Fruit fly (Drosophila melanogaster): Measurements from ENCODE around the gene TTLL1A.
A peak's percentile ranks its signal among the peaks of the same experiment; 100 is the strongest.

Gene TTLL1A

DNA sequence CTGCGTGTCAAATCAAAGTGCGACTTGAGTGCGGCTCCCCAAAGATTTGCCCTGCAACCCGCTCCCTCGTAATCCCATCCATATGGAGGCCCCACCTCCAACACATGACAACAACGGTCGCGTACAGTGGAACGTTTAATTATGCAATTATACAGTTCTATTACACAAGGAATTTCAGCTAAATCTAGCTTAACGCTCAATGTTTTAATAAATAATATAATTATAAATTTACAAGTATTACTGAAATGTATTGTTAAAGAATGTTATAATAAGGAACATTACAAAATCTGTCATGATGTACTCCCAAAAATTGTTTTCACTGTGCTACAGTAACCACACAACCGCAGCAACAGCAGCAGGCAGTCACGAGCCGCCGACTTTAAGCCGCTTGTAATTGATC lies 28.3 kb downstream of the TTLL1A start:
- TF ChIP-seq noc (tag; optimal IDR thresholded peaks at IDR 0.05), result no peak

DNA sequence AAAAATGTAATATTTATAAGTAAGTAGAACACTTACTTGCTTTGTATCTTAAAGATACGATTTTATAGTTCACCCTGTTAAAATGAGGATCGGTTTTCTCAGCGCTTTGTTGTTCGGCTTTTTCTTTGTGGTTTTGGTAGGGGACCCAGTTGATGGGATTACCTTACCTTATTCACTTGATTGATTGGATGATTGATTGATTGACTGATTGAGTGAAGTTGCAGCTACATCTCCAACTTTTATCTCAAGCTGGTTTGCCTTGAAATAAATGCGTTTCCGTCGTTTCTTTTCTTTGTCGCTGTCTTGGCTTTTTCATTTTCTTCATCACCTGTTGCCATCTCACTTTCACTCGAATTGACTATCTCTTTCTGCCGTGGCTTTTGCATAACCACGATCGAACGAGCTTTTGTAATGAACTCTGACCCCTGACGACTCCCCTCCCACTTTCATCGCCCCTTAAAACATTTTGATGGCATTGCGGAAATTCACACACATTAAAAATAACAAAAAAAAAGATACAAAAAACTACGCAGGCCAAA lies 29.6 kb downstream of the TTLL1A start:
- TF ChIP-seq noc (tag; optimal IDR thresholded peaks at IDR 0.05), result no peak

DNA sequence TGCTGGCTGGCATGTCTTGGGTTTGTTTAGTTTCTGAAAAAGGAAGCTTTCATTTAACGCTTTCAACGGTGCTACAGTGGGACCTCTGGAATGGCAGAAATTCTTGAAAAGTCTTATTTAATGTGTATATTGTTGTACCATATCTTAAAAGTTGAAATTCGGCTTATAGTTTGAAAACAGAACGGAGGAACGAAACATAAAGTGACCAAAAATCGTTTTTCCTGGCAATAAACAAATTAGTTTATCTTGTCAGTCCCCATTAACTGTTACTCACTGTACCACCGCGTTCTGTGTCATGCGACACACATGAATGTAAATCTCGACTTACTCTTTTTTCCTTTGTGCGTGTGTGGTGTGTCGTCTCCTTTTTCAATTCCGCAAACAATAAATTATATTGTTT lies 30.3 kb downstream of the TTLL1A start:
- no peak for TF ChIP-seq noc (tag; optimal IDR thresholded peaks at IDR 0.05)

DNA sequence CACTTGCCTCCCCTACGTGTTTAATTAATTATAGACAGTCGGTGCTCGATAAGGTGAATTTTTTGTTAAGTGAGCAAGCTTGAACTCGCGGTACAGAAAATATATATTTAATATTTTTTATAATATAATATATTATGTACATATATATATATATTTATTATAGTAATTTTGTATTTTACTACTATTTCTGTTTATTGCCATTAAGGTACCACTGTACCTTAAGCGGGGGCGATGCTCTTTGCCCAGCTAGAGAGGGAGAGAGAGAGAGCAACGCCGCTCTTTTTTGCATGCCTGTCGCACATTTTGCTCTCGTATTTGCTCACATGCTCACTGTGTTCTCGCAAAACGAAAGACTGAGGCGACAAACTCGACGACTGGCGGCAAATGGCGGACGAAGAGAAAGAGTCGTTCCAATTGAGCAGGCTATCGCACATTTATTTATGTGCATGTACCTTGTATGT lies 31.9 kb downstream of the TTLL1A start:
- peak; percentile 80 for TF ChIP-seq noc (tag; optimal IDR thresholded peaks at IDR 0.05)

DNA sequence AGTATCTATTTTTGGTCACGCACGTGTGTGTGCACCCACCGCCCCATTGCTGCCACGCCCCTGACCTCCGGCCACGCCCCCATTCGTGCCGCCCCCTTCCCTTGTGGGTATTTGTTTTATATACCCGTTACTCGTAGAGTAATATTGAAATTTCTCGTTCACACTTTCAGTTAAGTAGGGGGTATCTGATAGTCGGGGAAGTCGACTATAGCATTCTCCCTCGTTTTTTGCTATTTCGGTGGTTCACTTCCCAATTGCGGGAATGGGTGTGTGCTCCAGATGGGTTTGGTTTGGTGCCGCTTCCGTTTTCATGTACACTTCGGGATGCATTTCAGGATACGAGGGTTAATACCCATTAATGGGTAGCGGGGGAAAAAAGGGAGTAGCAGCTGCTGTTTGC lies 35.1 kb downstream of the TTLL1A start:
- TF ChIP-seq noc (tag; optimal IDR thresholded peaks at IDR 0.05), result no peak

DNA sequence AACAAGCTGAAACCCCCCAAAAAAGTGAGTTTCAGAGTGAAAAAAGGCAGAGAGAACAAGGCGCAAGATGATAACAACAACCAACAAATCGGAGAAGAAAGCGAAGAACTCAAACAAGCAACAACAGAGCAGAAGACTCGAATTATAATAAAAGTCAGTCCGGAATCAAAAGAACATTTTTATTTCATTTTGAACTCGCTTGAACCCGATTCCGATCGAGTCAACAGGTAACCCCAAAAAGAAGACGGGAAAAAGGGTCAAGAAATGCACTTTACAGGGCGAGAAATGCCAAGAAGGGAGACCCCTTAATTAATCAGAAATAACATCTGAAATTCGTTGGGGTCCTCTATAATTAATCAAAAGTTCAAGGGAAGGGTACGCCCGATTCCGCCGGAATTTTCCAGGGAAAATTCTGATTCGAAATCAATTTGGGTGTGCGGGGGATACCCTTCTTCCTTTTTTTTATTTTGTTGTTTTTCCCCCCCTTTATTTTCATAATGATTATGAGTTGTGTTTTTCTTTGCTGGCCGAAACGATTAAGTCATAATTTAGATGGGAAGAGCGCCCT lies 39.9 kb downstream of the TTLL1A start:
- TF ChIP-seq noc (tag; optimal IDR thresholded peaks at IDR 0.05), result no peak

DNA sequence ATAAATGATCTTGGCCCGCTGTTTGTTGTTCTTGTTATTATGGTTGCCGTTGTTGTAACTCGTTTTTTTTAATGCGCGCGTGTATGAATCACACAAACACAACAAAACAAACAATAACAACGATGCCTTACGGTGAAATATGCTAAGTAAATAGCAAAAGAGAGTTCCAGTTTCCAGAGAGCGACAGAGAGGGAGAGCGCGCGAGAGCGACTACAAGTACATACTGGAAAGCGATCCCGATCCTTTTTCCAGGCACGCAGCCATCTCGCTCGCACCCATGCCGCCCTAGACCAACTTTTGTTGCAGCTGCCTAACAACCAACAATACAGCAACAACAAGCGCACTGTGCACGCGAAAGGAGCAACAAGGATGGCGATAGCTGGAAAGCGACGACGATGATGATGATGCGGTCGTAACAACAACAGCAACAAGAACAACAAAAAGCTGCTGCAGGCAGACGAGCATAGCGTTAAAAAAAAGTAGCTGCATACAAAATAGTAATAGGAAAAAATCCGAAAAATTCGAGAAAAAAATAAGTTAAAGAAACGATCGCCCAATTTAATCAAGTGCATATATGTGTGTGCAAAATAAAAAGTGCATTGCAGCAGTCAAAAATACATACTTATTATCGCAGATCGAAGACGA lies 41.9 kb downstream of the TTLL1A start:
- TF ChIP-seq noc (tag; optimal IDR thresholded peaks at IDR 0.05), result no peak

DNA sequence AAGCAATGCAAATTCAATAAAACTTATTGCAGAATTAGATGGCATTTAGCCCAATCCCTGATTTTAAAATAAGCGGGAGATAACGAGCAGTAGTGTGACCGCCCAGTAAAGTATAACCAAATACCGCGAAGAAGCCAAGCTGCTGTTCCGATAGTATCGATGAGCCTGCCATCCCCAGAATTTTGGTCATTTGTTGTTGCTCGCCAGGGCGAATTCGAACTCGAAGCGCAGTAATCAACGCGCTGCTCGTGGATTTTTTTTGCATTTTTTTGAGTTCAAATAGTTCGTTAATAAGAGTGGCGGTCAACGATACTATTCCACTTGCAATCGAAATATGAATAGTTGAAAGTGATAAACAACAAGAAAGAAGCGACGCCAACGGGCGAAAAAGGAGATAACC lies 42.6 kb downstream of the TTLL1A start, which contains the start of gene baz:
Gene baz (plus strand): TSS at position 188 of the 400 bp plus-strand sequence.
- no peak for TF ChIP-seq noc (tag; optimal IDR thresholded peaks at IDR 0.05)

DNA sequence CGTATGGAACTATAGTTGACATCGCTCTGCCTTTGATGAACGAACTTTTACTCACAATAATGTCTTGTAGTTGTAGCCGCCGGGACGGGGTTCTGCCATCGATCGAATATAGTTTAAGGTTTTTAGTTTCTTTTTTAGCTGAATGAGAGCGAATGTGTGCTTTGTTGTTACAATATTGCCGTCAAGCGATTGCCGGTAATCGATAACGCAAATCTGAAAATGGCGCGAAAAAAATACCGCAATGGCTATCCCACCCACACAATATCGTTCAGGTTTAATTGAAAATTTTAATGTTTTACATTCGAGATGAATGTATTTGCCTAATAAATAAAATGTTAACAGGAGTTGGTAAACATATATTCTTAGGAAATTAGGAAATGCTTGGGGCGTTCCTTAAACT lies 43.3 kb downstream of the TTLL1A start, which contains the start of gene xmas:
Gene xmas (minus strand): TSS at position 191 of the 400 bp plus-strand sequence.
- no peak for TF ChIP-seq noc (tag; optimal IDR thresholded peaks at IDR 0.05)

Data from whole organism, larva.